Worm (Caenorhabditis elegans) whole organism, L4/young adult: Measurements from ENCODE around the gene F34D10.8.

Experiments
- W03F9.2 ChIP-seq: fragments of 150-350 bp; optimal IDR thresholded peaks from 2 replicates; lab custom pipeline; 2014; ENCODE audit warnings: missing biosample characterization, missing genetic modification characterization
- dao-5 ChIP-seq: sonication (generic microtip); optimal IDR thresholded peaks from 2 replicates; lab custom pipeline; 2016; ENCODE audit warnings: missing genotype, missing genetic modification characterization, moderate library complexity, missing compliant biosample characterization
- him-1 ChIP-seq: sonication (generic microtip); optimal IDR thresholded peaks from 2 replicates; lab custom pipeline; 2016; ENCODE audit warnings: missing genotype, missing genetic modification reagents, missing genetic modification characterization, missing compliant biosample characterization

DNA sequence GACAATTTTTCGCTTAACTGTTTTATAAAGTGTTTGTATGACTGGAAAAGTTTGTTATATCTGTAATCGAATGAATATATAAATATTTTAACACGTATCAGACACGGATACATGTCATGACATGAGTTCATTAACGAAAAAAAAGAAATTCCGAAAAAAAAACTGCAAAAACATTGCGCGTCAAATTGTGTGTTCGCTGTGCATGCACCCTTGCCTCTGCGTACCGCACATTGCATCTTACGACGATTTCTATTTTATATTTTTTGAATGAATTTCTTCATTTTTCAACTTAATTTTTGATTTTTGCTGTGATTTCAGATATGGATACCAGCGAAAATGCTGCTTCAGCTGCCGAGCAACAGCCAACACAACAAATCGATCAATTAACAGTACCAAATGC lies 25.6 kb upstream of the F34D10.8 start, which contains the start of gene wdr-5.1:
- TF ChIP-seq W03F9.2 (tag; lab: Kevin White, UChicago) (no peak), him-1 (tag; lab: Kevin White, UChicago) (no peak), dao-5 (tag; lab: Kevin White, UChicago) (no peak)
